Worm (Caenorhabditis elegans) whole organism, L2 larva: ENCODE measurements around the gene Y39B6A.27.

Experiments
- C34F6.9 ChIP-seq: fragments of 150-350 bp; optimal IDR thresholded peaks from 2 replicates; lab custom pipeline; 2014; ENCODE audit warnings: missing biosample characterization, missing genetic modification characterization
- F13H6.1 ChIP-seq: sonication (generic microtip); optimal IDR thresholded peaks from 2 replicates; lab custom pipeline; 2016; ENCODE audit warnings: missing genetic modification characterization, missing compliant biosample characterization
- R02D3.7 ChIP-seq: fragments of 150-350 bp; optimal IDR thresholded peaks from 2 replicates; lab custom pipeline; 2014; ENCODE audit warnings: missing biosample characterization, missing genetic modification characterization
- Y55F3AM.14 ChIP-seq: fragments of 200-800 bp; sonication (Bioruptor generic); optimal IDR thresholded peaks from 2 replicates; lab custom pipeline; 2018; ENCODE audit warnings: mild to moderate bottlenecking, missing genetic modification characterization, missing compliant biosample characterization
- ZK546.5 ChIP-seq: sonication (generic microtip); optimal IDR thresholded peaks from 2 replicates; lab custom pipeline; 2017; ENCODE audit warnings: missing biosample characterization, missing genetic modification characterization
- alr-1 ChIP-seq: fragments of 150-350 bp; optimal IDR thresholded peaks from 2 replicates; lab custom pipeline; 2014; ENCODE audit warnings: missing biosample characterization, missing genetic modification characterization
- ama-1 ChIP-seq: fragments of 150-350 bp; optimal IDR thresholded peaks from 2 replicates; lab custom pipeline; 2018; ENCODE audit warnings: inconsistent platforms
- ceh-82 ChIP-seq: fragments of 150-350 bp; optimal IDR thresholded peaks from 2 replicates; lab custom pipeline; 2014; ENCODE audit warnings: missing biosample characterization, missing genetic modification characterization
- crh-2 ChIP-seq: sonication (generic microtip); optimal IDR thresholded peaks from 2 replicates; lab custom pipeline; 2017; ENCODE audit warnings: missing biosample characterization, missing genetic modification characterization
- dmd-4 ChIP-seq: sonication (generic microtip); optimal IDR thresholded peaks from 2 replicates; lab custom pipeline; 2017; ENCODE audit warnings: missing biosample characterization, missing genetic modification characterization
- elt-1 ChIP-seq: fragments of 150-350 bp; optimal IDR thresholded peaks from 2 replicates; lab custom pipeline; 2014; ENCODE audit warnings: missing biosample characterization, missing genetic modification characterization
- elt-3 ChIP-seq: sonication (generic microtip); optimal IDR thresholded peaks from 2 replicates; lab custom pipeline; 2017; ENCODE audit warnings: missing biosample characterization, missing genetic modification characterization
- fos-1 ChIP-seq: fragments of 150-350 bp; optimal IDR thresholded peaks from 2 replicates; lab custom pipeline; 2014; ENCODE audit warnings: missing biosample characterization, missing genetic modification characterization
- gmeb-1 ChIP-seq: fragments of 150-350 bp; optimal IDR thresholded peaks from 2 replicates; lab custom pipeline; 2014; ENCODE audit warnings: missing biosample characterization, missing genetic modification characterization
- lin-11 ChIP-seq: fragments of 150-350 bp; sonication (generic microtip); optimal IDR thresholded peaks from 2 replicates; lab custom pipeline; 2014; ENCODE audit warnings: missing biosample characterization, missing genetic modification characterization, inconsistent platforms, mixed read lengths
- lin-13 ChIP-seq: fragments of 150-350 bp; optimal IDR thresholded peaks from 2 replicates; lab custom pipeline; 2014; ENCODE audit warnings: missing biosample characterization, missing genetic modification reagents, missing genetic modification characterization
- lin-39 ChIP-seq: fragments of 150-350 bp; optimal IDR thresholded peaks from 2 replicates; lab custom pipeline; 2014; ENCODE audit warnings: missing biosample characterization, missing genetic modification reagents, missing genetic modification characterization
- lsy-2 ChIP-seq, 2 experiments: fragments of 150-350 bp in 1 of 2; sonication (generic microtip) in 1 of 2; optimal IDR thresholded peaks; 2 replicates each; lab custom pipeline; 2014 to 2017; ENCODE audit warnings: missing biosample characterization in 2 of 2, missing genetic modification characterization in 2 of 2
- mab-5 ChIP-seq: fragments of 150-350 bp; optimal IDR thresholded peaks from 2 replicates; lab custom pipeline; 2014; ENCODE audit warnings: missing biosample characterization, missing genetic modification characterization
- mbf-1 ChIP-seq: sonication (generic microtip); optimal IDR thresholded peaks from 2 replicates; lab custom pipeline; 2017; ENCODE audit warnings: missing biosample characterization, missing genetic modification characterization
- nhr-10 ChIP-seq: sonication (generic microtip); optimal IDR thresholded peaks from 2 replicates; lab custom pipeline; 2017; ENCODE audit warnings: missing biosample characterization, missing genetic modification characterization
- nhr-12 ChIP-seq: fragments of 150-350 bp; optimal IDR thresholded peaks from 2 replicates; lab custom pipeline; 2014; ENCODE audit warnings: missing biosample characterization, missing genetic modification characterization
- nhr-129 ChIP-seq: fragments of 150-350 bp; optimal IDR thresholded peaks from 2 replicates; lab custom pipeline; 2014; ENCODE audit warnings: missing biosample characterization, missing genetic modification characterization
- nhr-21 ChIP-seq: fragments of 150-350 bp; optimal IDR thresholded peaks from 2 replicates; lab custom pipeline; 2014; ENCODE audit warnings: missing biosample characterization, missing genetic modification characterization
- nhr-23 ChIP-seq: fragments of 150-350 bp; optimal IDR thresholded peaks from 2 replicates; lab custom pipeline; 2014; ENCODE audit warnings: missing biosample characterization, missing genetic modification reagents, missing genetic modification characterization
- nhr-237 ChIP-seq: fragments of 150-350 bp; optimal IDR thresholded peaks from 2 replicates; lab custom pipeline; 2014; ENCODE audit warnings: missing biosample characterization, missing genetic modification characterization
- nhr-6 ChIP-seq: fragments of 150-350 bp; optimal IDR thresholded peaks from 2 replicates; lab custom pipeline; 2014; ENCODE audit warnings: missing biosample characterization, missing genetic modification characterization
- sem-4 ChIP-seq: fragments of 150-350 bp; optimal IDR thresholded peaks from 2 replicates; lab custom pipeline; 2014; ENCODE audit warnings: missing biosample characterization, missing genetic modification reagents, missing genetic modification characterization
- skn-1 ChIP-seq: sonication (generic microtip); optimal IDR thresholded peaks from 2 replicates; lab custom pipeline; 2017; ENCODE audit warnings: missing biosample characterization, missing genetic modification characterization
- sma-9 ChIP-seq, 2 experiments: fragments of 150-350 bp in 1 of 2; sonication (generic microtip) in 1 of 2; optimal IDR thresholded peaks; 2 replicates each; lab custom pipeline; 2014 to 2016; ENCODE audit warnings: missing genetic modification characterization in 2 of 2, mild to moderate bottlenecking in 1 of 2, missing biosample characterization in 1 of 2, missing compliant biosample characterization in 1 of 2, missing genetic modification reagents in 1 of 2, moderate library complexity in 1 of 2
- snpc-4 ChIP-seq: fragments of 150-350 bp; optimal IDR thresholded peaks from 2 replicates; lab custom pipeline; 2014; ENCODE audit warnings: missing biosample characterization, missing genetic modification characterization
- unc-39 ChIP-seq: fragments of 150-350 bp; optimal IDR thresholded peaks from 2 replicates; lab custom pipeline; 2014; ENCODE audit warnings: missing biosample characterization, missing genetic modification characterization
- unc-55 ChIP-seq: fragments of 150-350 bp; sonication (generic microtip); optimal IDR thresholded peaks from 3 replicates; lab custom pipeline; 2014; ENCODE audit warnings: missing biosample characterization, missing genetic modification reagents, missing genetic modification characterization
- ztf-1 ChIP-seq: fragments of 200-800 bp; sonication (Bioruptor generic); conservative IDR thresholded peaks from 2 replicates; pipeline ENCODE4 v1.3.6; 2022; ENCODE audit warnings: missing genetic modification characterization, missing compliant biosample characterization
- ztf-11 ChIP-seq: sonication (generic microtip); optimal IDR thresholded peaks from 2 replicates; lab custom pipeline; 2017; ENCODE audit warnings: missing biosample characterization, missing genetic modification characterization
- ztf-4 ChIP-seq: fragments of 150-350 bp; optimal IDR thresholded peaks from 2 replicates; lab custom pipeline; 2014; ENCODE audit warnings: missing biosample characterization, missing genetic modification characterization

Gene Y39B6A.27

DNA sequence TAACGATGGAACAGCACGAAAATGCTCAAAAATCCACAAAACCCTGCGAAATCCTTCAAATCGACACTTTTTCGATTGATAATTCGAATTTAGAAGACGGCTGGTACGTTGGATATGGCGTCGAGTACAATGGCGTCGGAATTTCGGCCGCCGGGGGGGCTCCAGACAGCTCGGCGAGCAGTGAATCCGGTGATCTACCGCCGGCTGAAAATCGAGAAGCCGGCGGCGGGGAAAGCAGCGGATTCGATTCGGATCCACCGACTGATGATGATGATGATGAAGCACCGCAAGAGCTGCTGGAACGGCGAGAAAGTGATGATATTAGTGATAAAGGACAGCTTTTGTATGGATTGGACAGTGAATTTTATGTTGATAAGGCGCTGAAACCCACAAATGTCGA lies 40.6 kb upstream of the Y39B6A.27 start:
- TF ChIP-seq lin-11 (tag; lab: Kevin White, UChicago), result no peak
- no peak for TF ChIP-seq skn-1
- no peak for TF ChIP-seq gmeb-1 (tag; lab: Kevin White, UChicago)
- TF ChIP-seq lsy-2 (tag; optimal IDR thresholded peaks at IDR 0.05; lab: Kevin White, UChicago), result no peak
- no peak for TF ChIP-seq nhr-6 (tag; lab: Kevin White, UChicago)
- no peak for TF ChIP-seq ZK546.5 (tag; lab: Kevin White, UChicago)
- TF ChIP-seq F13H6.1, result no peak
- no peak for TF ChIP-seq ztf-4 (tag; lab: Kevin White, UChicago)
- no peak for TF ChIP-seq C34F6.9 (tag; lab: Kevin White, UChicago)

DNA sequence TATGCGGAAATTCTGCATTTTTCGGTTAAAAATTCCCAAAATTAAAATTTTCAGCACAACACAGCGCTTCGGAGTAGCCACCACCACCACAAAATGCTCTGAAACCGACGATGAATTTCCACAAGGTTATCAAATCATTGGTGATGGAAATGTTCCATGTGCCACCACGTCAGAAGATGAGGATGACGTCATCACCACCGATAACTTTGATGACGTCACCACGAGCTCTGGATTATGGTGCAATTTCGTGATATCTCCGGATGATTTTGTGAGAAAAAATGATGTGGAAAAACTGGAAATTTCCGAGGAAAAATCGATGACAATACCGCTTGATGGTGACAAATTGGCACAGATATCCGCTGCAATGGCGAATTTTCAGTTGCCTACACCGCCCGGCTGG lies 38.5 kb upstream of the Y39B6A.27 start:
- no peak for TF ChIP-seq dmd-4 (tag; lab: Kevin White, UChicago)
- TF ChIP-seq sma-9 (GFP tag; optimal IDR thresholded peaks at IDR 0.05; lab: Kevin White, UChicago), result no peak
- no peak for TF ChIP-seq sma-9 (tag; optimal IDR thresholded peaks at IDR 0.05; lab: Kevin White, UChicago)
- TF ChIP-seq elt-3 (tag; lab: Kevin White, UChicago), result no peak
- no peak for TF ChIP-seq lin-39 (tag; lab: Kevin White, UChicago)
- no peak for TF ChIP-seq elt-1
- no peak for TF ChIP-seq ZK546.5 (tag; lab: Kevin White, UChicago)
- no peak for TF ChIP-seq R02D3.7 (tag; lab: Kevin White, UChicago)
- no peak for TF ChIP-seq mbf-1 (tag; lab: Kevin White, UChicago)
- TF ChIP-seq unc-39 (tag; lab: Kevin White, UChicago), result no peak
- no peak for TF ChIP-seq alr-1 (tag; lab: Kevin White, UChicago)
- no peak for TF ChIP-seq sem-4 (tag; lab: Kevin White, UChicago)
- no peak for TF ChIP-seq fos-1
- no peak for TF ChIP-seq ceh-82 (tag; lab: Kevin White, UChicago)
- TF ChIP-seq gmeb-1 (tag; lab: Kevin White, UChicago), result no peak
- no peak for TF ChIP-seq ama-1
- TF ChIP-seq skn-1, result no peak
- TF ChIP-seq unc-55, result no peak
- TF ChIP-seq ztf-1 (GFP tag; lab: Robert Waterston, UW), result no peak
- TF ChIP-seq lin-11 (tag; lab: Kevin White, UChicago), result no peak
- no peak for TF ChIP-seq nhr-23 (tag; lab: Kevin White, UChicago)
- TF ChIP-seq, all 48 proteins: peak for 0

DNA sequence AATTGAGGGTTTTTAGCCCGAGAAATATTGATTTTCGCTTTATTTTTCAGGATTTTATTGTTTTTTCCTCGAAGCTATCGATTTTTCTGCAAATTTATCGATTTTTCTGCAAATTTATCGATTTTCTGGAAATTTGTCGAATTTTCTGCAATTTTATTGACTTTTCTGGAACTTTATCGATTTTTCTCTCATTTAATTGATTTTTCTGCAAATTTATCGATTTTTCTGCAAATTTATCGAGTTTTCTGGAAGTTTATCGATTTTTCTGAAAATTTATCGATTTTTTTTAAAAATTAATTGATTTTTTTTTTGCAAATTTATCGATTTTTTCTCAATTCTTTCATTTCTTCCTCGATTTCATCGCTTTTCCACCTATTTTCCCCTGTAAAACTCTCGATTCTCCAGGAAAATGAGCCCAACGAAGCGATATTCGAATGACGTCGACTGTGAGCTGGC lies 38.0 kb upstream of the Y39B6A.27 start, which contains the start of gene gtf-2F2:
TSS of gene gtf-2F2 (plus strand) at position 406 of the 456 bp plus-strand sequence.
- TF ChIP-seq F13H6.1, result no peak
- TF ChIP-seq nhr-10, result no peak
- TF ChIP-seq elt-1, result no peak
- TF ChIP-seq nhr-237, result no peak
- TF ChIP-seq ztf-11, result no peak
- TF ChIP-seq lin-11 (tag; lab: Kevin White, UChicago), result no peak
- TF ChIP-seq nhr-6 (tag; lab: Kevin White, UChicago), result no peak
- no peak for TF ChIP-seq Y55F3AM.14
- no peak for TF ChIP-seq C34F6.9 (tag; lab: Kevin White, UChicago)
- no peak for TF ChIP-seq nhr-12 (tag; lab: Kevin White, UChicago)
- no peak for TF ChIP-seq elt-3 (tag; lab: Kevin White, UChicago)
- TF ChIP-seq unc-55, result no peak
- TF ChIP-seq skn-1, result no peak

DNA sequence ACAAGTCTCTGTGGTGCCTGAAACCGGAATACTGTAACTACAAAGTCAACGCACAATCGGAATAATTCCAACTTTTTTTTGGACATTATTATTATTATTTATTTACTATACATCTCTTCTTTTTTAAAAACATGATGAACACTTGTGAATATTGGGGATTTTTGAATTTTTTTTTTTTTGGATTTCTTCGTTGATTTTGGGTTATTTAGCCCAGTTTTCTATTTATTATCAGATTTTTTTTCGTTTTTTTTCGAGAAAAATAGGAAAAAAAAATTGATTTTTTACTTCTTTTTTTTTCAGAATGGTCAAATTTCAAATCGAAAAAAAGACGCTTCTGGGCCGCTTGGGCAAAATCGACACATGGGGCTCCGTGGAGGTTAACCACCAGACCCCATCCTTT lies 33.5 kb upstream of the Y39B6A.27 start, which contains the start of gene tgt-2:
TSS of gene tgt-2 (plus strand) at position 301 of the 400 bp plus-strand sequence.
- no peak for TF ChIP-seq nhr-129
- TF ChIP-seq mab-5 (tag; lab: Kevin White, UChicago), result no peak
- no peak for TF ChIP-seq nhr-21

DNA sequence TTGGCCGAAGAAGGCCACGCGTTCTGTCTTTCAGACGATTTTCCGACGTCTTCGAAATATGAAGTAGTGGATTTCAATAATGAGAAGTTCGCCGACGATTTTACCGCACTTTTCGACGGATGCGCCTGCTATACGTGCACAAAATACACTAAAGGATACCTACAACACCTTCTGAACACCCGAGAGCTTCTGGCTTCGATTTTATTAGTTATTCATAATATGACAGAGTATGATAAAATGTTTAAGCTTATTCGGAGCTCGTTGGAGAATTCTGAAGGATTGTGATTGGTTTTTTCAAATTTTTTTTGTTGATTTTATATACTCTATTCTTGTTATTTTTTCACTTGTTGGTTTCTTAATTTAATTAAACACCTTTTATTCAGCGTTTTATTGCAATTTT lies 31.0 kb upstream of the Y39B6A.27 start:
- TF ChIP-seq nhr-237, result no peak
- no peak for TF ChIP-seq ZK546.5 (tag; lab: Kevin White, UChicago)
- TF ChIP-seq lin-13, result no peak
- TF ChIP-seq nhr-23 (tag; lab: Kevin White, UChicago), result no peak
- TF ChIP-seq ama-1, result no peak
- TF ChIP-seq ztf-4 (tag; lab: Kevin White, UChicago), result no peak
- no peak for TF ChIP-seq gmeb-1 (tag; lab: Kevin White, UChicago)
- TF ChIP-seq crh-2, result no peak
- TF ChIP-seq skn-1, result no peak
- no peak for TF ChIP-seq lin-39 (tag; lab: Kevin White, UChicago)
- no peak for TF ChIP-seq snpc-4 (tag; lab: Kevin White, UChicago)
- no peak for TF ChIP-seq nhr-129
- TF ChIP-seq ztf-11, result no peak
- no peak for TF ChIP-seq nhr-10
